Fruit fly (Drosophila melanogaster): ENCODE results near the gene Pdp.

- TF ChIP-seq ind (GFP tag; optimal IDR thresholded peaks at IDR 0.05) (no peak), dan (GFP tag; IDR thresholded peaks at IDR 0.05) (no peak), Drgx (GFP tag; IDR thresholded peaks at IDR 0.05) (no peak), Taf1 (GFP tag; IDR thresholded peaks at IDR 0.05) (no peak), HLHmδ (GFP tag; optimal IDR thresholded peaks at IDR 0.05) (peak; percentile 56)
Measured at dm6 chrX:7694868-7695267, 39.6 kb downstream of the Pdp start.
